Worm (Caenorhabditis elegans) whole organism, L1 larva: ENCODE measurements around the gene pals-25.
A peak's percentile ranks its signal among the peaks of the same experiment; 100 is the strongest.

Experiments
- aha-1 ChIP-seq: fragments of 150-350 bp; optimal IDR thresholded peaks from 2 replicates; lab custom pipeline; 2014; ENCODE audit warnings: missing biosample characterization, missing genetic modification characterization
- efl-1 ChIP-seq, 4 experiments: fragments of 150-350 bp; optimal IDR thresholded peaks in 3 of 4; peaks in 1 of 4; 1 replicate in 1 of 4; 2 replicates in 3 of 4; lab custom pipeline; 2014; ENCODE audit warnings: missing biosample characterization in 2 of 4, missing genetic modification characterization in 2 of 4, missing genetic modification reagents in 2 of 4
- elt-2 ChIP-seq: sonication (generic microtip); optimal IDR thresholded peaks from 2 replicates; lab custom pipeline; 2016; ENCODE audit warnings: missing genetic modification characterization, mild to moderate bottlenecking, inconsistent platforms, missing compliant biosample characterization, missing genetic modification reagents
- hlh-4 ChIP-seq: sonication (generic microtip); optimal IDR thresholded peaks from 2 replicates; lab custom pipeline; 2016; ENCODE audit warnings: mild to moderate bottlenecking, missing genetic modification characterization, missing compliant biosample characterization
- mdl-1 ChIP-seq, 2 experiments: fragments of 150-350 bp; optimal IDR thresholded peaks; 2 replicates each; lab custom pipeline; 2014 to 2017; ENCODE audit warnings: missing biosample characterization in 2 of 2, missing genetic modification characterization in 2 of 2, inconsistent platforms in 1 of 2
- nhr-90 ChIP-seq: sonication (generic microtip); optimal IDR thresholded peaks from 2 replicates; lab custom pipeline; 2016; ENCODE audit warnings: mild to moderate bottlenecking, missing genetic modification characterization, missing compliant biosample characterization; ENCODE audit not compliant: poor library complexity

pals-25 gene

ce11 chrIII:183072-183471 is 48.8 kb downstream of the pals-25 start:
- no peak for TF ChIP-seq aha-1 (tag; lab: Kevin White, UChicago)
- TF ChIP-seq elt-2 (tag; lab: Kevin White, UChicago): peak; percentile 39
- TF ChIP-seq, all 84 proteins: peak for 1

DNA sequence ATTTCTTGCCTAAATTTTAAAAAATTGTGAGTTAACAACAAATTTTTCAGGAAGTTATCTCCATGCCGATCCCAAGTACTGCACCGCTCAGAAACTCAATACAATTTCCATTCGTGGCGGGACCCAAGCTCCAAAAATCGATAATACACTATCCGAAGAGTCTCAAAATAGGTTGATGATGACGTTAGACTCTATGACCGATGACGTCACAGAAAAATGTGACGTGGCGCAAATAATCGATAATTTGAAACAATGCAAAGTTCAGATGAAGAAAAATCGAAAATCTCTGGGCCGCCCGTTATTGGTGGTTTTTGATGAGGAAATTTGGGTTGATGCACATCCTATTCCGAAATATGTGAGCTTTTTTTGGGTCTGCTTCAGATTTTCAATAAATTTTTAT is 50.0 kb downstream of the pals-25 start:
- TF ChIP-seq nhr-90 (no peak), mdl-1 (tag; optimal IDR thresholded peaks at IDR 0.05; lab: Kevin White, UChicago) (no peak), efl-1 (optimal IDR thresholded peaks at IDR 0.05; lab: Kevin White, UChicago) (no peak), efl-1 (GFP tag; optimal IDR thresholded peaks at IDR 0.05 in 1 of 2; lab: Kevin White, UChicago) (peak in 1 of 2 experiments; percentile 64), hlh-4 (tag; lab: Kevin White, UChicago) (no peak)
